Worm (Caenorhabditis elegans) whole organism, early embryonic: ENCODE measurements around the gene C07B5.6.

Experiments
- B0310.2 ChIP-seq: sonication (generic microtip); optimal IDR thresholded peaks from 2 replicates; lab custom pipeline; 2016; ENCODE audit warnings: mild to moderate bottlenecking, missing genetic modification characterization, missing compliant biosample characterization
- F13C5.2 ChIP-seq: sonication (generic microtip); optimal IDR thresholded peaks from 2 replicates; lab custom pipeline; 2017; ENCODE audit warnings: mild to moderate bottlenecking, missing genetic modification characterization, inconsistent platforms, missing compliant biosample characterization
- aly-1 ChIP-seq: sonication (generic microtip); optimal IDR thresholded peaks from 2 replicates; lab custom pipeline; 2016; ENCODE audit warnings: missing genetic modification characterization, missing compliant biosample characterization
- ama-1 ChIP-seq: fragments of 150-350 bp; optimal IDR thresholded peaks from 2 replicates; lab custom pipeline; 2014
- ceh-13 ChIP-seq: fragments of 200-800 bp; sonication (Bioruptor generic); optimal IDR thresholded peaks from 2 replicates; lab custom pipeline; 2018; ENCODE audit warnings: mild to moderate bottlenecking, missing genetic modification characterization, missing compliant biosample characterization
- ceh-36 ChIP-seq: sonication (generic microtip); optimal IDR thresholded peaks from 2 replicates; lab custom pipeline; 2016; ENCODE audit warnings: missing genetic modification characterization, inconsistent platforms, missing compliant biosample characterization
- ets-7 ChIP-seq: sonication (generic microtip); optimal IDR thresholded peaks from 2 replicates; lab custom pipeline; 2016; ENCODE audit warnings: missing genotype, missing genetic modification characterization, missing compliant biosample characterization
- flt-1 ChIP-seq: fragments of 200-800 bp; sonication (Bioruptor generic); IDR thresholded peaks from 2 replicates; pipeline ENCODE4 v1.3.6; 2022; ENCODE audit warnings: missing genetic modification characterization, missing compliant biosample characterization
- hmbx-1 ChIP-seq: sonication (generic microtip); optimal IDR thresholded peaks from 2 replicates; lab custom pipeline; 2016; ENCODE audit warnings: mild to moderate bottlenecking, missing genetic modification characterization, missing compliant biosample characterization
- hmg-4 ChIP-seq: fragments of 200-800 bp; sonication (Bioruptor generic); optimal IDR thresholded peaks from 2 replicates; lab custom pipeline; 2018; ENCODE audit warnings: mild to moderate bottlenecking, missing genetic modification characterization, missing compliant biosample characterization
- hnd-1 ChIP-seq: sonication (generic microtip); optimal IDR thresholded peaks from 2 replicates; lab custom pipeline; 2016; ENCODE audit warnings: missing genetic modification characterization, missing compliant biosample characterization
- pes-1 ChIP-seq: fragments of 200-800 bp; sonication (Bioruptor generic); IDR thresholded peaks from 2 replicates; pipeline ENCODE4 v1.3.6; 2022; ENCODE audit warnings: missing genetic modification reagents, missing genetic modification characterization, missing compliant biosample characterization
- scrt-1 ChIP-seq: fragments of 200-800 bp; sonication (Bioruptor generic); IDR thresholded peaks from 2 replicates; pipeline ENCODE4 v1.3.6; 2022; ENCODE audit warnings: missing genetic modification characterization, missing compliant biosample characterization
- sea-1 ChIP-seq: fragments of 200-800 bp; sonication (Bioruptor generic); conservative IDR thresholded peaks from 2 replicates; pipeline ENCODE4 v1.3.6; 2022; ENCODE audit warnings: missing genetic modification characterization, missing compliant biosample characterization
- tbx-11 ChIP-seq: fragments of 200-800 bp; sonication (Bioruptor generic); IDR thresholded peaks from 2 replicates; pipeline ENCODE4 v1.3.6; 2022; ENCODE audit warnings: missing genetic modification characterization, missing compliant biosample characterization
- tbx-37 ChIP-seq: fragments of 200-800 bp; sonication (Bioruptor generic); conservative IDR thresholded peaks from 2 replicates; pipeline ENCODE4 v1.3.6; 2022; ENCODE audit warnings: missing genetic modification reagents, missing genetic modification characterization, missing compliant biosample characterization
- tra-4 ChIP-seq: sonication (generic microtip); optimal IDR thresholded peaks from 2 replicates; lab custom pipeline; 2017; ENCODE audit warnings: missing genetic modification characterization, missing compliant biosample characterization

The C07B5.6 gene

ce11 chrX:9555238-9555637 lies 36.4 kb downstream of the C07B5.6 start:
- TF ChIP-seq F13C5.2 (tag; lab: Kevin White, UChicago) (no peak), sea-1 (GFP tag; lab: Robert Waterston, UW) (no peak), tbx-11 (GFP tag; lab: Robert Waterston, UW) (no peak), ceh-13 (GFP tag; lab: Kevin White, UChicago) (no peak), ets-7 (tag; lab: Kevin White, UChicago) (no peak), aly-1 (tag; lab: Kevin White, UChicago) (no peak), flt-1 (GFP tag; lab: Robert Waterston, UW) (no peak), ceh-36 (tag; lab: Kevin White, UChicago) (no peak), B0310.2 (tag; lab: Kevin White, UChicago) (no peak), hmg-4 (no peak), ama-1 (lab: Kevin White, UChicago) (no peak), tra-4 (tag; lab: Kevin White, UChicago) (no peak), tbx-37 (GFP tag; lab: Robert Waterston, UW) (no peak), pes-1 (GFP tag; lab: Robert Waterston, UW) (no peak), scrt-1 (GFP tag; lab: Robert Waterston, UW) (no peak), hnd-1 (tag; lab: Kevin White, UChicago) (no peak), hmbx-1 (tag; lab: Kevin White, UChicago) (no peak)

- TF ChIP-seq hnd-1 (tag; lab: Kevin White, UChicago), result no peak
- TF ChIP-seq ceh-13 (GFP tag; lab: Kevin White, UChicago), result no peak
- no peak for TF ChIP-seq ceh-36 (tag; lab: Kevin White, UChicago)
- no peak for TF ChIP-seq pes-1 (GFP tag; lab: Robert Waterston, UW)
- no peak for TF ChIP-seq sea-1 (GFP tag; lab: Robert Waterston, UW)
- TF ChIP-seq ama-1 (lab: Kevin White, UChicago), result no peak
- no peak for TF ChIP-seq hmg-4
- no peak for TF ChIP-seq aly-1 (tag; lab: Kevin White, UChicago)
- TF ChIP-seq tbx-37 (GFP tag; lab: Robert Waterston, UW), result no peak
- no peak for TF ChIP-seq hmbx-1 (tag; lab: Kevin White, UChicago)
- TF ChIP-seq tra-4 (tag; lab: Kevin White, UChicago), result no peak
- no peak for TF ChIP-seq F13C5.2 (tag; lab: Kevin White, UChicago)
- TF ChIP-seq ets-7 (tag; lab: Kevin White, UChicago), result no peak
- TF ChIP-seq tbx-11 (GFP tag; lab: Robert Waterston, UW), result no peak
- no peak for TF ChIP-seq B0310.2 (tag; lab: Kevin White, UChicago)
- no peak for TF ChIP-seq scrt-1 (GFP tag; lab: Robert Waterston, UW)
Observed at ce11 chrX:9556038-9556437, 37.2 kb downstream of the C07B5.6 start.

DNA sequence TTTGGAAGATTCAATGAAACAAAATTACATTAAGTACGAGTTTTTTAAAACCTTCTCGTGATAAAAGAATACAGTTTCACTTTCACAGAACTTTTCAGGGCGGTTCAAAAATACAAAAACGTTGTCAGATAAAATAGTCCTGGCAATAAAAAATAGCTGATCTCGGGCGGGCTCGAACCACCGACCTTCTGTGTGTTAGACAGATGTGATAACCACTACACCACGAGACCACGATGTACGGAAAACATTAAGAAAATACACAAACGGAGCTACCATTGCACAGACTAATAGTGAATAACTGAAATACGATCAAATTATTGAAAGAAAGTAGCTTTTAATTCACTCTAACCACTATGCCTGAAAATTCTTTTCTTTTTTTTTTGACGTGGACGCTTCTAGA lies 42.1 kb downstream of the C07B5.6 start:
- TF ChIP-seq aly-1 (tag; lab: Kevin White, UChicago), result no peak
- 0 out of 2 replicates have a peak, but pooled peaks have one; percentile 23 for TF ChIP-seq sea-1 (GFP tag; lab: Robert Waterston, UW)
- TF ChIP-seq F13C5.2 (tag; lab: Kevin White, UChicago), result no peak
- TF ChIP-seq flt-1 (GFP tag; lab: Robert Waterston, UW), result no peak
- no peak for TF ChIP-seq scrt-1 (GFP tag; lab: Robert Waterston, UW)
- peak; percentile 70 for TF ChIP-seq pes-1 (GFP tag; lab: Robert Waterston, UW)

ce11 chrX:9565881-9566280 lies 47.1 kb downstream of the C07B5.6 start, which contains the start of gene moc-5:
Gene moc-5, minus strand, starts transcription at chrX:9565981.
- no peak for TF ChIP-seq hmg-4
- no peak for TF ChIP-seq tbx-37 (GFP tag; lab: Robert Waterston, UW)
- no peak for TF ChIP-seq scrt-1 (GFP tag; lab: Robert Waterston, UW)
- TF ChIP-seq tbx-11 (GFP tag; lab: Robert Waterston, UW), result no peak
- TF ChIP-seq tra-4 (tag; lab: Kevin White, UChicago), result no peak
- no peak for TF ChIP-seq ama-1 (lab: Kevin White, UChicago)
- no peak for TF ChIP-seq B0310.2 (tag; lab: Kevin White, UChicago)
- no peak for TF ChIP-seq pes-1 (GFP tag; lab: Robert Waterston, UW)
- TF ChIP-seq hnd-1 (tag; lab: Kevin White, UChicago), result no peak
- no peak for TF ChIP-seq ceh-13 (GFP tag; lab: Kevin White, UChicago)
- TF ChIP-seq flt-1 (GFP tag; lab: Robert Waterston, UW), result no peak
- TF ChIP-seq F13C5.2 (tag; lab: Kevin White, UChicago), result no peak
- no peak for TF ChIP-seq hmbx-1 (tag; lab: Kevin White, UChicago)

- TF ChIP-seq ets-7 (tag; lab: Kevin White, UChicago), result no peak
- no peak for TF ChIP-seq tbx-11 (GFP tag; lab: Robert Waterston, UW)
- no peak for TF ChIP-seq sea-1 (GFP tag; lab: Robert Waterston, UW)
- TF ChIP-seq tra-4 (tag; lab: Kevin White, UChicago), result no peak
- no peak for TF ChIP-seq F13C5.2 (tag; lab: Kevin White, UChicago)
- TF ChIP-seq hmg-4, result no peak
- TF ChIP-seq ama-1 (lab: Kevin White, UChicago), result no peak
- TF ChIP-seq hmbx-1 (tag; lab: Kevin White, UChicago), result no peak
- no peak for TF ChIP-seq tbx-37 (GFP tag; lab: Robert Waterston, UW)
- TF ChIP-seq flt-1 (GFP tag; lab: Robert Waterston, UW), result no peak
- no peak for TF ChIP-seq scrt-1 (GFP tag; lab: Robert Waterston, UW)
- no peak for TF ChIP-seq ceh-36 (tag; lab: Kevin White, UChicago)
- no peak for TF ChIP-seq pes-1 (GFP tag; lab: Robert Waterston, UW)
- no peak for TF ChIP-seq hnd-1 (tag; lab: Kevin White, UChicago)
- no peak for TF ChIP-seq aly-1 (tag; lab: Kevin White, UChicago)
Observed at ce11 chrX:9566429-9566828, 47.6 kb downstream of the C07B5.6 start, which contains the start of gene F49E2.2. Gene F49E2.2, plus strand, starts transcription at chrX:9566729.

DNA sequence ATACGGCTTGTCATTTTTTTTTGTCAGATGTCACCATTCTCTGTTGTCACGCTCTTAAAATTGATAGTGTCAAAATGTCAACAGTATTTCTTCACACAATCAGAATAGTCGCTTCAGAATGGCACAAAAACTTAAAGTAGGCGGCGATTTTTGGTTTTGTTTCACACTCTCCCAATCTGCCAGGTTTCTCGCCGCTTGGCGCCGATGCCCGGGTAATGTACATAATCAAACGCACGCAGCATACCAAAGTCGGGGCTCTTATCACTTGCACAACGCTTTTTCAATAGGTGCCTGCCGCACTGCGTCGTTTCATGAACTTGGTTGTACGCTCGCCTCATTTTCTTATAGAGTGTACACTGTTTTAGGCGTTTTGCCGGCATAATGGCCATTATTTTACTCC lies 49.8 kb downstream of the C07B5.6 start:
- TF ChIP-seq tbx-37 (GFP tag; lab: Robert Waterston, UW), result no peak
- no peak for TF ChIP-seq ceh-36 (tag; lab: Kevin White, UChicago)
- no peak for TF ChIP-seq sea-1 (GFP tag; lab: Robert Waterston, UW)
- no peak for TF ChIP-seq hmg-4
- TF ChIP-seq B0310.2 (tag; lab: Kevin White, UChicago), result no peak
- TF ChIP-seq hmbx-1 (tag; lab: Kevin White, UChicago), result no peak
- no peak for TF ChIP-seq scrt-1 (GFP tag; lab: Robert Waterston, UW)
- no peak for TF ChIP-seq ets-7 (tag; lab: Kevin White, UChicago)
- no peak for TF ChIP-seq hnd-1 (tag; lab: Kevin White, UChicago)
- no peak for TF ChIP-seq flt-1 (GFP tag; lab: Robert Waterston, UW)
- TF ChIP-seq ama-1 (lab: Kevin White, UChicago), result no peak
- TF ChIP-seq pes-1 (GFP tag; lab: Robert Waterston, UW), result no peak
- TF ChIP-seq tra-4 (tag; lab: Kevin White, UChicago), result no peak
- no peak for TF ChIP-seq F13C5.2 (tag; lab: Kevin White, UChicago)
